Worm (Caenorhabditis elegans): Measurements from ENCODE around the gene Y39A3CL.3.

ce11 chrIII:1803000-1803399 is 25.4 kb downstream of the Y39A3CL.3 start:
- TF ChIP-seq ceh-39 (tag; optimal IDR thresholded peaks at IDR 0.05): no peak
- TF ChIP-seq elt-3 (tag; optimal IDR thresholded peaks at IDR 0.05): no peak
- TF ChIP-seq nhr-76 (tag; optimal IDR thresholded peaks at IDR 0.05): no peak
- TF ChIP-seq ztf-11 (tag; optimal IDR thresholded peaks at IDR 0.05): no peak
- no peak for TF ChIP-seq pha-4 (tag; optimal IDR thresholded peaks at IDR 0.05)
- no peak for TF ChIP-seq snpc-4 (tag; optimal IDR thresholded peaks at IDR 0.05)
- TF ChIP-seq sptf-1 (tag; optimal IDR thresholded peaks at IDR 0.05): no peak
